Worm (Caenorhabditis elegans) whole organism, young adult: ENCODE measurements around the gene ddn-1.

Experiments
- B0019.2 ChIP-seq: fragments of 200-800 bp; sonication (Bioruptor generic); conservative IDR thresholded peaks from 2 replicates; pipeline ENCODE4 v1.3.6; 2022; ENCODE audit warnings: missing genetic modification reagents, missing genetic modification characterization, missing compliant biosample characterization
- B0336.3 ChIP-seq: fragments of 200-800 bp; sonication (Bioruptor generic); IDR thresholded peaks from 2 replicates; pipeline ENCODE4 v1.3.6; 2022; ENCODE audit warnings: missing genetic modification characterization, missing compliant biosample characterization
- F23B12.7 ChIP-seq: sonication (generic microtip); optimal IDR thresholded peaks from 2 replicates; lab custom pipeline; 2017; ENCODE audit warnings: missing genetic modification characterization, mild to moderate bottlenecking, missing compliant biosample characterization, antibody characterized with exemption, moderate library complexity; ENCODE audit not compliant: insufficient read depth
- F33H1.4 ChIP-seq: fragments of 200-800 bp; sonication (Bioruptor generic); IDR thresholded peaks from 2 replicates; pipeline ENCODE4 v1.3.6; 2022; ENCODE audit warnings: missing genetic modification reagents, missing genetic modification characterization, missing compliant biosample characterization
- F39B2.1 ChIP-seq: fragments of 200-800 bp; sonication (Bioruptor generic); IDR thresholded peaks from 2 replicates; pipeline ENCODE4 v1.3.6; 2022; ENCODE audit warnings: missing genetic modification reagents, missing genetic modification characterization, missing compliant biosample characterization
- F49E8.2 ChIP-seq: sonication (generic microtip); optimal IDR thresholded peaks from 3 replicates; lab custom pipeline; 2017; ENCODE audit warnings: missing genetic modification characterization, mild to moderate bottlenecking, missing compliant biosample characterization, antibody characterized with exemption, moderate library complexity; ENCODE audit not compliant: insufficient read depth
- F55B11.4 ChIP-seq: sonication (generic microtip); optimal IDR thresholded peaks from 2 replicates; lab custom pipeline; 2016; ENCODE audit warnings: missing compliant biosample characterization, missing genetic modification characterization, borderline replicate concordance; ENCODE audit not compliant: insufficient read depth
- F57A8.1 ChIP-seq: fragments of 200-800 bp; sonication (Bioruptor generic); optimal IDR thresholded peaks from 2 replicates; lab custom pipeline; 2018; ENCODE audit warnings: mild to moderate bottlenecking, missing genetic modification characterization, moderate library complexity, missing compliant biosample characterization
- F57C9.4 ChIP-seq: sonication (generic microtip); optimal IDR thresholded peaks from 2 replicates; lab custom pipeline; 2017; ENCODE audit warnings: mild to moderate bottlenecking, missing genetic modification characterization, missing compliant biosample characterization
- K12H6.12 ChIP-seq: fragments of 200-800 bp; sonication (Bioruptor generic); optimal IDR thresholded peaks from 2 replicates; lab custom pipeline; 2018; ENCODE audit warnings: mild to moderate bottlenecking, missing genetic modification characterization, missing compliant biosample characterization
- T26A5.8 ChIP-seq: sonication (generic microtip); optimal IDR thresholded peaks from 2 replicates; lab custom pipeline; 2016; ENCODE audit warnings: missing genetic modification characterization, missing compliant biosample characterization
- Y53G8AR.9 ChIP-seq: fragments of 200-800 bp; sonication (Bioruptor generic); conservative IDR thresholded peaks from 2 replicates; pipeline ENCODE4 v1.3.6; 2022; ENCODE audit warnings: missing genetic modification reagents, missing genetic modification characterization, missing compliant biosample characterization
- Y56A3A.18 ChIP-seq: fragments of 200-800 bp; sonication (Bioruptor generic); IDR thresholded peaks from 2 replicates; pipeline ENCODE4 v1.3.6; 2022; ENCODE audit warnings: missing genetic modification reagents, missing genetic modification characterization, missing compliant biosample characterization
- ama-1 ChIP-seq, 3 experiments: fragments of 150-350 bp in 1 of 3; sonication (generic microtip) in 2 of 3; optimal IDR thresholded peaks; 2 replicates each; lab custom pipeline; 2014 to 2018; ENCODE audit warnings: missing biosample characterization in 2 of 3, missing genetic modification characterization in 2 of 3, missing genetic modification reagents in 2 of 3
- atf-7 ChIP-seq: sonication (generic microtip); optimal IDR thresholded peaks from 2 replicates; lab custom pipeline; 2017; ENCODE audit warnings: mild to moderate bottlenecking, missing genetic modification characterization, missing compliant biosample characterization
- attf-6 ChIP-seq: fragments of 200-800 bp; sonication (Bioruptor generic); IDR thresholded peaks from 2 replicates; pipeline ENCODE4 v1.3.6; 2022; ENCODE audit warnings: missing genetic modification reagents, missing genetic modification characterization, missing compliant biosample characterization
- cebp-1 ChIP-seq, 2 experiments: fragments of 200-800 bp in 1 of 2; sonication (Bioruptor generic) in 1 of 2; sonication (generic microtip) in 1 of 2; IDR thresholded peaks in 1 of 2; optimal IDR thresholded peaks in 1 of 2; 2 replicates each; pipeline versions ENCODE4 v1.3.6 to Lab custom; 2017 to 2022; ENCODE audit warnings: missing compliant biosample characterization in 2 of 2, missing genetic modification characterization in 2 of 2, mild to moderate bottlenecking in 1 of 2, missing genetic modification reagents in 1 of 2, moderate library complexity in 1 of 2
- ceh-27 ChIP-seq: fragments of 200-800 bp; sonication (Bioruptor generic); optimal IDR thresholded peaks from 2 replicates; lab custom pipeline; 2018; ENCODE audit warnings: mild to moderate bottlenecking, missing genetic modification characterization, moderate library complexity, missing compliant biosample characterization
- dpff-1 ChIP-seq: sonication (generic microtip); optimal IDR thresholded peaks from 2 replicates; lab custom pipeline; 2017; ENCODE audit warnings: mild to moderate bottlenecking, missing genetic modification characterization, missing compliant biosample characterization
- egrh-3 ChIP-seq: fragments of 200-800 bp; sonication (Bioruptor generic); IDR thresholded peaks from 2 replicates; pipeline ENCODE4 v1.3.6; 2022; ENCODE audit warnings: missing genetic modification reagents, missing genetic modification characterization, missing compliant biosample characterization
- gei-17 ChIP-seq: fragments of 200-800 bp; sonication (Bioruptor generic); optimal IDR thresholded peaks from 2 replicates; lab custom pipeline; 2018; ENCODE audit warnings: mild to moderate bottlenecking, missing genetic modification characterization, missing compliant biosample characterization
- hlh-12 ChIP-seq: sonication (generic microtip); optimal IDR thresholded peaks from 2 replicates; lab custom pipeline; 2016; ENCODE audit warnings: missing genetic modification characterization, missing compliant biosample characterization
- lin-54 ChIP-seq: fragments of 200-800 bp; sonication (Bioruptor generic); optimal IDR thresholded peaks from 2 replicates; lab custom pipeline; 2018; ENCODE audit warnings: mild to moderate bottlenecking, missing genetic modification characterization, missing compliant biosample characterization
- madf-6 ChIP-seq: fragments of 200-800 bp; sonication (Bioruptor generic); IDR thresholded peaks from 2 replicates; pipeline ENCODE4 v1.3.6; 2022; ENCODE audit warnings: missing genetic modification reagents, missing genetic modification characterization, missing compliant biosample characterization
- mxl-1 ChIP-seq: sonication (generic microtip); optimal IDR thresholded peaks from 2 replicates; lab custom pipeline; 2016; ENCODE audit warnings: missing genetic modification characterization, missing compliant biosample characterization
- nhr-27 ChIP-seq: fragments of 200-800 bp; sonication (Bioruptor generic); optimal IDR thresholded peaks from 2 replicates; lab custom pipeline; 2018; ENCODE audit warnings: mild to moderate bottlenecking, missing genetic modification characterization, moderate library complexity, missing compliant biosample characterization
- nhr-80 ChIP-seq: sonication (generic microtip); optimal IDR thresholded peaks from 2 replicates; lab custom pipeline; 2016; ENCODE audit warnings: missing genetic modification characterization, missing compliant biosample characterization
- nhr-90 ChIP-seq: sonication (generic microtip); optimal IDR thresholded peaks from 2 replicates; lab custom pipeline; 2016; ENCODE audit warnings: missing genotype, mild to moderate bottlenecking, missing genetic modification characterization, missing compliant biosample characterization
- pbrm-1 ChIP-seq: fragments of 200-800 bp; sonication (Bioruptor generic); IDR thresholded peaks from 2 replicates; pipeline ENCODE4 v1.3.6; 2022; ENCODE audit warnings: missing genetic modification reagents, missing genetic modification characterization, missing compliant biosample characterization
- pha-4 ChIP-seq: fragments of 150-350 bp; sonication (generic microtip); optimal IDR thresholded peaks from 2 replicates; lab custom pipeline; 2014; ENCODE audit warnings: missing biosample characterization, missing genetic modification reagents, missing genetic modification characterization
- rec-8 ChIP-seq, 2 experiments: sonication (generic microtip); optimal IDR thresholded peaks; 2 replicates each; lab custom pipeline; 2016; ENCODE audit warnings: mild to moderate bottlenecking in 2 of 2, missing genetic modification characterization in 2 of 2, missing genetic modification reagents in 2 of 2, missing genotype in 2 of 2, missing biosample characterization in 1 of 2, missing compliant biosample characterization in 1 of 2, moderate library complexity in 1 of 2
- tlf-1 ChIP-seq: fragments of 200-800 bp; sonication (Bioruptor generic); optimal IDR thresholded peaks from 2 replicates; lab custom pipeline; 2018; ENCODE audit warnings: mild to moderate bottlenecking, missing genetic modification characterization, missing compliant biosample characterization
- unc-130 ChIP-seq: sonication (generic microtip); optimal IDR thresholded peaks from 2 replicates; lab custom pipeline; 2016; ENCODE audit warnings: missing genetic modification reagents, missing genetic modification characterization, missing compliant biosample characterization
- xnd-1 ChIP-seq: sonication (generic microtip); optimal IDR thresholded peaks from 2 replicates; lab custom pipeline; 2016; ENCODE audit warnings: missing genotype, missing genetic modification reagents, missing genetic modification characterization, missing compliant biosample characterization
- ztf-28 ChIP-seq: fragments of 200-800 bp; sonication (Bioruptor generic); IDR thresholded peaks from 2 replicates; pipeline ENCODE4 v1.3.6; 2022; ENCODE audit warnings: missing genetic modification reagents, missing genetic modification characterization, missing compliant biosample characterization

Gene ddn-1

ce11 chrV:8760416-8760815, at the start of gene ddn-1:
Gene ddn-1, minus strand, starts transcription at chrV:8760516.
- no peak for TF ChIP-seq Y56A3A.18 (GFP tag; lab: Robert Waterston, UW)
- no peak for TF ChIP-seq B0019.2 (GFP tag; lab: Robert Waterston, UW)
- TF ChIP-seq F39B2.1, result no peak

- no peak for TF ChIP-seq F49E8.2 (tag; lab: Kevin White, UChicago)
- TF ChIP-seq lin-54 (GFP tag; lab: Kevin White, UChicago), result no peak
- TF ChIP-seq ama-1 (optimal IDR thresholded peaks at IDR 0.05; lab: Kevin White, UChicago), result no peak
- TF ChIP-seq ama-1 (GFP tag; optimal IDR thresholded peaks at IDR 0.05; lab: Kevin White, UChicago), result no peak
- TF ChIP-seq ztf-28 (GFP tag; lab: Robert Waterston, UW), result no peak
- TF ChIP-seq dpff-1, result no peak
- TF ChIP-seq nhr-90 (tag; lab: Kevin White, UChicago), result no peak
- no peak for TF ChIP-seq F33H1.4 (GFP tag; lab: Robert Waterston, UW)
- no peak for TF ChIP-seq F55B11.4
- TF ChIP-seq tlf-1 (GFP tag; lab: Kevin White, UChicago), result no peak
- TF ChIP-seq Y53G8AR.9 (GFP tag; lab: Robert Waterston, UW), result no peak
Measured at ce11 chrV:8805047-8805446, 44.7 kb upstream of the ddn-1 start.

ce11 chrV:8802252-8802651, 41.9 kb upstream of the ddn-1 start:
- TF ChIP-seq K12H6.12, result peak; percentile 32
- TF ChIP-seq unc-130 (GFP tag; lab: Kevin White, UChicago), result no peak
- TF ChIP-seq xnd-1 (tag; lab: Kevin White, UChicago), result no peak
- TF ChIP-seq attf-6, result no peak
- TF ChIP-seq, all 124 proteins: peak for 1

ce11 chrV:8800978-8801559, 40.8 kb upstream of the ddn-1 start, which contains the start of gene magu-2:
Gene magu-2, minus strand, starts transcription at chrV:8801028.
- TF ChIP-seq ceh-27 (GFP tag; lab: Kevin White, UChicago) (peak; percentile 16), F57A8.1 (GFP tag; lab: Kevin White, UChicago) (no peak)

ce11 chrV:8799293-8799812, 39.0 kb upstream of the ddn-1 start:
- TF ChIP-seq T26A5.8 (tag; lab: Kevin White, UChicago) (no peak), mxl-1 (tag; lab: Kevin White, UChicago) (no peak), pbrm-1 (no peak), F23B12.7 (no peak), egrh-3 (GFP tag; lab: Robert Waterston, UW) (no peak), rec-8 (tag; optimal IDR thresholded peaks at IDR 0.05; lab: Kevin White, UChicago) (no peak), nhr-27 (no peak), F57A8.1 (GFP tag; lab: Kevin White, UChicago) (no peak), gei-17 (GFP tag; lab: Kevin White, UChicago) (no peak), madf-6 (no peak), B0336.3 (GFP tag; lab: Robert Waterston, UW) (no peak), pha-4 (tag; lab: Kevin White, UChicago) (no peak), atf-7 (tag; lab: Kevin White, UChicago) (no peak), tlf-1 (GFP tag; lab: Kevin White, UChicago) (no peak), F57C9.4 (tag; lab: Kevin White, UChicago) (no peak), nhr-80 (tag; lab: Kevin White, UChicago) (no peak), hlh-12 (tag; lab: Kevin White, UChicago) (no peak), cebp-1 (GFP tag; IDR thresholded peaks at IDR 0.05; lab: Robert Waterston, UW) (no peak), cebp-1 (tag; optimal IDR thresholded peaks at IDR 0.05; lab: Kevin White, UChicago) (no peak)
- TF ChIP-seq, all 124 proteins: peak for 0
